Worm (Caenorhabditis elegans): ENCODE data around the gene T08B1.4.

Gene T08B1.4

DNA sequence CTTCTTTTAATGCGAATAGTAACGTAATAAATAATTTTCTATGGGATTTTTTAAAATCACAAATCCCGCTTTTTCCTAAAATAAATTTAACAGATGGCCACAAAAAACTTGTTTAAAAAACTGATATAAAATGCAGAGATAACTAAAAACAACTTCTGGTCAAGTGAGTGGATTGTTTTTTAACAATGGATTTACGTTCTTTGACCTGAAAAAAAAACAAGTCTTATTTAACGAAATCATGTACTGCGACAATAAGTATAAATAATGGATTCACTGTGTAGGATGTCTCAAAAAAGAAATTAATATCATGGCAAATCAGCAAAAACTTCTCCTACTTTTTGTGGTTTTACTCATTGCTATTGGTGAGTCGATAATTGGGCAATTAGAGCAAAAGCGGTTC lies 22.0 kb upstream of the T08B1.4 start, which contains the start of gene fipr-25:
Gene fipr-25 (plus strand): TSS at position 301 of the 400 bp plus-strand sequence.
- TF ChIP-seq elt-3 (tag; optimal IDR thresholded peaks at IDR 0.05) (no peak), elt-1 (tag; optimal IDR thresholded peaks at IDR 0.05) (no peak), nhr-21 (tag; optimal IDR thresholded peaks at IDR 0.05) (no peak), unc-55 (GFP tag; optimal IDR thresholded peaks at IDR 0.05) (no peak), gmeb-1 (tag; optimal IDR thresholded peaks at IDR 0.05) (no peak)

DNA sequence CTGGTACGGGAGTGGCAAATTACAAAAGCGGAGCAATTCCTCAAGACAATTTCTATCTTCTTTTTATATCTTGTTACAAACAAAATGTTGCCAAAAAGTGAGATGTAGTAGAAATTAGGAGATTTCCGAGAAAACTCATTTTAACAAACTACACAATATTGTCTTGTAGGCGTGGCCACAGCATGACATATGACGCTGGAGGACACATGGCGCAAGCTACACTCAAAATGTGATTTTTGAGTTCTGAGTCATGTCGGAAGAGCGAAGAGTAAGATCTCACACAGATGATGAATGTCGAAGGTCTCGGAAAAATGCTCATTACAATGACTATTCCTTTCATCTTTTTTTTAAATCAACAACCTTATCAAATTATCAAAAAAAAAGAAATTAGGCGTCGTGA lies 17.6 kb upstream of the T08B1.4 start, which contains the start of gene Y40B10B.1:
Gene Y40B10B.1 (minus strand): TSS at position 101 of the 400 bp plus-strand sequence.
- TF ChIP-seq ztf-11 (tag; optimal IDR thresholded peaks at IDR 0.05), result no peak
- TF ChIP-seq nhr-23 (tag; optimal IDR thresholded peaks at IDR 0.05), result no peak
- TF ChIP-seq nhr-10 (tag; optimal IDR thresholded peaks at IDR 0.05), result no peak

DNA sequence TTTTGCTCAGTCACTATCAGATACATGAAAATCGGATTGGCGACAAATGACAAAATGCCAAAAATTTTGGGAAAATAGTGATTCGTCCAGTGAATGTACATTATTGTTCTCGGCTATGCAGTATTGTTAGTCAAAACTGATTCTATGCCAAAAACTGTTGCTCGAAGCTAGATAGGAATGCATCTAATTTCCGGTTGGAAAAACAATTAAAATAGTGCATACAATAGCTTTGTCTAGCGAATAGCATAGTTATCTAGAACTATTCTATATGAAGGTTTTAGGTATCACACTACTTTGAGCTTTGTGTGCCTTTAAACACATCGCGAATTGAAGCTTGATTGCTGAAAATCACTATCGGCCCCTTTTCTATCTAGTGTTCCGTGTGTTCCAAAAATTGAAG lies 14.3 kb upstream of the T08B1.4 start, which contains the start of gene srj-15:
Gene srj-15 (minus strand): TSS at position 101 of the 400 bp plus-strand sequence.
- TF ChIP-seq zag-1 (tag; optimal IDR thresholded peaks at IDR 0.05) (no peak), elt-3 (tag; optimal IDR thresholded peaks at IDR 0.05) (no peak), unc-62 (GFP tag; optimal IDR thresholded peaks at IDR 0.05) (no peak), ztf-1 (GFP tag; conservative IDR thresholded peaks at IDR 0.05) (no peak), dmd-4 (tag; optimal IDR thresholded peaks at IDR 0.05) (no peak), lin-13 (GFP tag; optimal IDR thresholded peaks at IDR 0.05) (no peak), gmeb-1 (tag; optimal IDR thresholded peaks at IDR 0.05) (no peak), nhr-129 (tag; optimal IDR thresholded peaks at IDR 0.05) (no peak), lin-11 (tag; optimal IDR thresholded peaks at IDR 0.05) (no peak), ama-1 (optimal IDR thresholded peaks at IDR 0.05) (no peak), blmp-1 (tag; optimal IDR thresholded peaks at IDR 0.05; ENCODE audit: insufficient read depth) (no peak), nhr-21 (tag; optimal IDR thresholded peaks at IDR 0.05) (no peak), snpc-4 (tag; optimal IDR thresholded peaks at IDR 0.05) (no peak), mab-5 (tag; optimal IDR thresholded peaks at IDR 0.05) (no peak), unc-55 (GFP tag; optimal IDR thresholded peaks at IDR 0.05) (no peak), egl-27 (tag; optimal IDR thresholded peaks at IDR 0.05) (no peak), alr-1 (tag; optimal IDR thresholded peaks at IDR 0.05) (no peak), ceh-16 (tag; optimal IDR thresholded peaks at IDR 0.05) (no peak), skn-1 (tag; optimal IDR thresholded peaks at IDR 0.05) (no peak)

DNA sequence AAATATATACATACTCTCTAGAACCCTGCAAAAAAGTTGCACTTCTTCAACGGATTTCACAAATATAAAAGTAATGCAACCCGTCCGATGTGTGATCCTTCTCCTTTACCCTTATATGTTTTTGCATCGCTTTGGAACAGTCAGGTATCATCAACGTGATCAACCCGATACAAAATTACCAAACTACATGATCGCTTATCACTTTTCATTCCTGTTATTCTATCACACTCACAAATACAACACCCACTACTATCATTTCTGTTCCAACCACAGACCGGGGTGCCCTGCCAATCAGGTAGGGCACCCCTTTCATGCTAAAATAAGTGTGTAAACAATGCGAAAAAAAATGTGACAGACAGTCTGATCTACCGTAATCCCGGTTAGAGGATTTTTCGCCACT lies 12.1 kb upstream of the T08B1.4 start:
- TF ChIP-seq ceh-82 (tag; optimal IDR thresholded peaks at IDR 0.05) (no peak), lin-39 (tag; optimal IDR thresholded peaks at IDR 0.05) (no peak)

DNA sequence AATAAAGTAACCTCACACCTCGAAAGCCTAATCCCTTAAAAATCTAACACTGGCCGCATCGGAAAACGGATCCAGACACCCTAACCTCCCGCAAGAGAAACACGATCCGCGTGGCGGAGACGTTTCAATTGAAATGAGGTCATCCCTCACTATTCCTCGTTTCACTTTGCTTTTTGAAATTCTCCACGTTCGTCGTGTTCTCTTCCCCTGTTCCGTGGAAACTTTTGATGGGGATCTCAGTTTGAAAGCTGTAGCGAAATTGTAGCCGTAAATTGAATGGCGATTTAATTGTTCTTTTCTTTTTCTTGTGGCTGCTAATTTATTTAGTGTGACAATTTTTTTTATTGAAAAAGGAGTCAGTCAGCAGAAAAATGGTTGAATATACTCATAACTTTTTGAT lies 10.3 kb upstream of the T08B1.4 start:
- no peak for TF ChIP-seq sma-9 (GFP tag; optimal IDR thresholded peaks at IDR 0.05)
- TF ChIP-seq sma-9 (tag; optimal IDR thresholded peaks at IDR 0.05), result no peak
- no peak for TF ChIP-seq skn-1 (tag; optimal IDR thresholded peaks at IDR 0.05)
- TF ChIP-seq elt-1 (tag; optimal IDR thresholded peaks at IDR 0.05), result no peak
- no peak for TF ChIP-seq fos-1 (tag; optimal IDR thresholded peaks at IDR 0.05)
- TF ChIP-seq unc-39 (tag; optimal IDR thresholded peaks at IDR 0.05), result no peak
- TF ChIP-seq ama-1 (optimal IDR thresholded peaks at IDR 0.05), result no peak
- no peak for TF ChIP-seq mdl-1 (tag; optimal IDR thresholded peaks at IDR 0.05)
- no peak for TF ChIP-seq nhr-21 (tag; optimal IDR thresholded peaks at IDR 0.05)
- TF ChIP-seq nhr-129 (tag; optimal IDR thresholded peaks at IDR 0.05), result no peak
- no peak for TF ChIP-seq ztf-4 (tag; optimal IDR thresholded peaks at IDR 0.05)
- no peak for TF ChIP-seq nhr-237 (tag; optimal IDR thresholded peaks at IDR 0.05)
- TF ChIP-seq nhr-77 (tag; optimal IDR thresholded peaks at IDR 0.05), result no peak
- TF ChIP-seq C34F6.9 (tag; optimal IDR thresholded peaks at IDR 0.05), result no peak
- no peak for TF ChIP-seq unc-62 (GFP tag; optimal IDR thresholded peaks at IDR 0.05)
- no peak for TF ChIP-seq sma-3 (GFP tag; optimal IDR thresholded peaks at IDR 0.05)
- TF ChIP-seq sem-4 (tag; optimal IDR thresholded peaks at IDR 0.05), result no peak
- TF ChIP-seq snpc-4 (tag; optimal IDR thresholded peaks at IDR 0.05), result no peak

Data from whole organism, L2 larva.